Fruit fly (Drosophila melanogaster): Measurements from ENCODE around the gene CG8032.

The CG8032 gene

dm6 chr3R:8663668-8664283 lies at the start of gene CG8032 (continued):
- TF ChIP-seq CG11723 (GFP tag; optimal IDR thresholded peaks at IDR 0.05) = no peak
- TF ChIP-seq CG2712 (tag; optimal IDR thresholded peaks at IDR 0.05) = peak; percentile 64
- no peak for TF ChIP-seq rib (GFP tag; IDR thresholded peaks at IDR 0.05)
- TF ChIP-seq CG4282 (GFP tag; optimal IDR thresholded peaks at IDR 0.05) = no peak
- TF ChIP-seq ken (GFP tag; IDR thresholded peaks at IDR 0.05) = 0 out of 3 replicates have a peak, but pooled peaks have one; percentile 4
- TF ChIP-seq Vsx1 (GFP tag; optimal IDR thresholded peaks at IDR 0.05) = no peak
- TF ChIP-seq lola (GFP tag; optimal IDR thresholded peaks at IDR 0.05) = peak in 1 of 3 experiments; percentile 19
- peak; percentile 49 for TF ChIP-seq CG9727 (GFP tag; optimal IDR thresholded peaks at IDR 0.05)
- TF ChIP-seq CG4854 (GFP tag; optimal IDR thresholded peaks at IDR 0.05) = no peak
- TF ChIP-seq slou (GFP tag; optimal IDR thresholded peaks at IDR 0.05) = no peak
- no peak for TF ChIP-seq CG11456 (GFP tag; IDR thresholded peaks at IDR 0.05)
- no peak for TF ChIP-seq CTCF (GFP tag; optimal IDR thresholded peaks at IDR 0.05)
- no peak for TF ChIP-seq Fer2 (tag; optimal IDR thresholded peaks at IDR 0.05)
- no peak for TF ChIP-seq CG15269 (tag; optimal IDR thresholded peaks at IDR 0.05)
- no peak for TF ChIP-seq salm (tag; optimal IDR thresholded peaks at IDR 0.05)
- TF ChIP-seq CG9932 (GFP tag; IDR thresholded peaks at IDR 0.05) = peak; percentile 72
- TF ChIP-seq dm (GFP tag; optimal IDR thresholded peaks at IDR 0.05) = peak; percentile 60
- peak; percentile 74 for TF ChIP-seq CG3847 (GFP tag; IDR thresholded peaks at IDR 0.05)
- TF ChIP-seq yki (optimal IDR thresholded peaks at IDR 0.05) = no peak
- TF ChIP-seq CG8924 (tag; optimal IDR thresholded peaks at IDR 0.05) = peak; percentile 47
- TF ChIP-seq CG18619 (GFP tag; optimal IDR thresholded peaks at IDR 0.05) = peak; percentile 22
- no peak for TF ChIP-seq Nf-YB (GFP tag; optimal IDR thresholded peaks at IDR 0.05)
- TF ChIP-seq Hmx (GFP tag; optimal IDR thresholded peaks at IDR 0.05) = no peak
- no peak for TF ChIP-seq cg (GFP tag; optimal IDR thresholded peaks at IDR 0.05)
- no peak for TF ChIP-seq Doc2 (GFP tag; IDR thresholded peaks at IDR 0.05)
- no peak for TF ChIP-seq CG10959 (GFP tag; IDR thresholded peaks at IDR 0.05)
- TF ChIP-seq Meics (GFP tag; optimal IDR thresholded peaks at IDR 0.05) = peak; percentile 12
- TF ChIP-seq Taf1 (GFP tag; IDR thresholded peaks at IDR 0.05) = 0 out of 2 replicates have a peak, but pooled peaks have one; percentile 24
- no peak for TF ChIP-seq CG7745 (tag; optimal IDR thresholded peaks at IDR 0.05)
- peak; percentile 41; the same call in 1 of the 3 replicates for TF ChIP-seq vnd (GFP tag; IDR thresholded peaks at IDR 0.05; ENCODE audit: partially characterized antibody)
- TF ChIP-seq CG9817 (tag; optimal IDR thresholded peaks at IDR 0.05) = peak; percentile 31
- TF ChIP-seq danr (GFP tag; IDR thresholded peaks at IDR 0.05) = no peak
- peak; percentile 64 for TF ChIP-seq mam (GFP tag; optimal IDR thresholded peaks at IDR 0.05)
- TF ChIP-seq CG13894 (tag; optimal IDR thresholded peaks at IDR 0.05) = peak; percentile 46
- peak; percentile 19 for TF ChIP-seq HLH54F (GFP tag; optimal IDR thresholded peaks at IDR 0.05)
- no peak for TF ChIP-seq pita (GFP tag; optimal IDR thresholded peaks at IDR 0.05)
- TF ChIP-seq CG4707 (GFP tag; optimal IDR thresholded peaks at IDR 0.05) = no peak
- no peak for TF ChIP-seq CG8281 (tag; optimal IDR thresholded peaks at IDR 0.05)
- TF ChIP-seq CG31441 (GFP tag; IDR thresholded peaks at IDR 0.05) = peak; percentile 39; the same call in 1 of the 2 replicates
- peak; percentile 69 for TF ChIP-seq CG16813 (GFP tag; IDR thresholded peaks at IDR 0.05; ENCODE audit: partially characterized antibody)
- no peak for TF ChIP-seq CG8765 (GFP tag; IDR thresholded peaks at IDR 0.05)
- no peak for TF ChIP-seq Rx (GFP tag; IDR thresholded peaks at IDR 0.05)
- no peak for TF ChIP-seq CG7271 (tag; optimal IDR thresholded peaks at IDR 0.05)
- no peak; the same call in 1 of the 2 replicates for TF ChIP-seq bbx (GFP tag; IDR thresholded peaks at IDR 0.05; ENCODE audit: partially characterized antibody)
- TF ChIP-seq CG15601 (tag; optimal IDR thresholded peaks at IDR 0.05) = peak; percentile 41
- no peak for TF ChIP-seq CG32772 (GFP tag; IDR thresholded peaks at IDR 0.05)
- no peak for TF ChIP-seq jing (GFP tag; optimal IDR thresholded peaks at IDR 0.05)
- no peak for TF ChIP-seq ham (GFP tag; IDR thresholded peaks at IDR 0.05)
- no peak for TF ChIP-seq Trl (optimal IDR thresholded peaks at IDR 0.05)
- peak; percentile 55 for TF ChIP-seq Trl (GFP tag; optimal IDR thresholded peaks at IDR 0.05)
- peak; percentile 80 for TF ChIP-seq CG13287 (GFP tag; IDR thresholded peaks at IDR 0.05; ENCODE audit: partially characterized antibody)
